Worm (Caenorhabditis elegans): ENCODE data around the gene mec-1.

Gene mec-1

ce11 chrV:6997041-6997552, 40.8 kb downstream of the mec-1 start, which contains the start of gene nhr-107:
nhr-107 (minus strand) TSS chrV:6997091.
- no peak for TF ChIP-seq ceh-36 (tag; optimal IDR thresholded peaks at IDR 0.05)
- TF ChIP-seq aly-1 (tag; optimal IDR thresholded peaks at IDR 0.05): no peak
- TF ChIP-seq ets-7 (tag; optimal IDR thresholded peaks at IDR 0.05): no peak

DNA sequence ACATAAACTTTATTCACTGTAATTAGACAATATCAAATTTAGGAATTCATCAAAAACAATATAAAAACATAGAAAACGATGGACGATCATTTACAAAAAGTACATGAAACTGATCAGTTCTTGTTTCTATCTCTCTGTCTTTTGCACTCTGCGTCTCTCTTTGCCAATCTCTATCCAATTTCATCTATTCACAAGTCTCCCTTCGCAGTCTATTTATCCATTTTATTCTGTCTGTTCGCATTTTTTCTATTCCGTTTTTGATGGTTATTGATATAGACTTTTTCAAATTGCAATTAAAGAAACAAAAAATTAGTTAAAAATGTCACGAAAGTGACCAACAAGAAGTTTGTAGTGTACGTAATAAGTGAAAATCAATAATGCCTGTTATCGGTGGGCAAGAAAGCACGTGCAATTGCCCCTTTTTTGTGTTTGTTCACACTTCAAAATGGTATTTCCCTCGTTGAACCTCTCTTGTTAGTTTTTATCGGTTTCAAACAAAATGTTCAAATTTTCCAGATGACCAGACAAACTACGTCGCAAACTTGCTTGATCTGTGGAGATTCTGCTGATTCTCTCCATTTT, 42.1 kb downstream of the mec-1 start, which contains the start of gene nhr-42:
Gene nhr-42 (plus strand): TSS at position 517 of the 582 bp plus-strand sequence.
- no peak for TF ChIP-seq flt-1 (GFP tag; IDR thresholded peaks at IDR 0.05)
- TF ChIP-seq pes-1 (GFP tag; IDR thresholded peaks at IDR 0.05): no peak
- no peak for TF ChIP-seq hmg-4 (GFP tag; optimal IDR thresholded peaks at IDR 0.05)
- no peak for TF ChIP-seq sea-1 (GFP tag; conservative IDR thresholded peaks at IDR 0.05)
- TF ChIP-seq ceh-36 (tag; optimal IDR thresholded peaks at IDR 0.05): no peak
- no peak for TF ChIP-seq tbx-11 (GFP tag; IDR thresholded peaks at IDR 0.05)
- no peak for TF ChIP-seq hnd-1 (tag; optimal IDR thresholded peaks at IDR 0.05)
- TF ChIP-seq B0310.2 (tag; optimal IDR thresholded peaks at IDR 0.05): no peak
- no peak for TF ChIP-seq ets-7 (tag; optimal IDR thresholded peaks at IDR 0.05)
- TF ChIP-seq tbx-37 (GFP tag; conservative IDR thresholded peaks at IDR 0.05): no peak

- no peak for TF ChIP-seq tbx-11 (GFP tag; IDR thresholded peaks at IDR 0.05)
- TF ChIP-seq flt-1 (GFP tag; IDR thresholded peaks at IDR 0.05): no peak
- no peak for TF ChIP-seq hmg-4 (GFP tag; optimal IDR thresholded peaks at IDR 0.05)
- no peak for TF ChIP-seq ama-1 (optimal IDR thresholded peaks at IDR 0.05)
- no peak for TF ChIP-seq tbx-37 (GFP tag; conservative IDR thresholded peaks at IDR 0.05)
- TF ChIP-seq sea-1 (GFP tag; conservative IDR thresholded peaks at IDR 0.05): no peak
- TF ChIP-seq hmbx-1 (tag; optimal IDR thresholded peaks at IDR 0.05): no peak
- TF ChIP-seq aly-1 (tag; optimal IDR thresholded peaks at IDR 0.05): no peak
- no peak for TF ChIP-seq pes-1 (GFP tag; IDR thresholded peaks at IDR 0.05)
- TF ChIP-seq F13C5.2 (tag; optimal IDR thresholded peaks at IDR 0.05): no peak
- TF ChIP-seq tra-4 (tag; optimal IDR thresholded peaks at IDR 0.05): no peak
- no peak for TF ChIP-seq ceh-13 (GFP tag; optimal IDR thresholded peaks at IDR 0.05)
- TF ChIP-seq hnd-1 (tag; optimal IDR thresholded peaks at IDR 0.05): no peak
- no peak for TF ChIP-seq B0310.2 (tag; optimal IDR thresholded peaks at IDR 0.05)
- no peak for TF ChIP-seq ceh-36 (tag; optimal IDR thresholded peaks at IDR 0.05)
- no peak for TF ChIP-seq ets-7 (tag; optimal IDR thresholded peaks at IDR 0.05)
- TF ChIP-seq scrt-1 (GFP tag; IDR thresholded peaks at IDR 0.05): no peak
Measured at ce11 chrV:7000734-7001133, 44.4 kb downstream of the mec-1 start.

DNA sequence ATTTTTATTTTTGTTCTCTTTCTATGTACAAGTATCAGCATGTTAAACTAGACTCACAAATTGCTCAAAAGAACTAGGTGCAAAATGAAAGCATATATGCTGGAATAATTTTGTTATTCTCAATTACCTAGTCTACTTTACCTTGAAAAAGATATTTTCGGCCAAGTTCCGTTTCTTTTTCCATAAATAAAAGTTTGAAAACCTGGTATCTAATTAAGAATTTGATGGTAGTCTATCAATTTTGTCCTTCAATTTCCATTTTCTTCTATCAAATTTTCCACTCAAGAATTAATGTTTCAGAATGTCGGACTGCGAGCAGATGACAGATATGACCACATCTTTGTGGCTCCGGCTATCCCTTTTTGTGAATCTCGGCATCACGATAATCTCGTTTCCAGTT, 47.5 kb downstream of the mec-1 start, which contains the start of gene srab-4:
Gene srab-4 (plus strand): TSS at position 301 of the 400 bp plus-strand sequence.
- TF ChIP-seq B0310.2 (tag; optimal IDR thresholded peaks at IDR 0.05): no peak
- TF ChIP-seq flt-1 (GFP tag; IDR thresholded peaks at IDR 0.05): no peak
- TF ChIP-seq pes-1 (GFP tag; IDR thresholded peaks at IDR 0.05): no peak
- no peak for TF ChIP-seq ets-7 (tag; optimal IDR thresholded peaks at IDR 0.05)
- no peak for TF ChIP-seq sea-1 (GFP tag; conservative IDR thresholded peaks at IDR 0.05)
- no peak for TF ChIP-seq tbx-37 (GFP tag; conservative IDR thresholded peaks at IDR 0.05)
- TF ChIP-seq tbx-11 (GFP tag; IDR thresholded peaks at IDR 0.05): no peak
- TF ChIP-seq ceh-36 (tag; optimal IDR thresholded peaks at IDR 0.05): no peak
- no peak for TF ChIP-seq scrt-1 (GFP tag; IDR thresholded peaks at IDR 0.05)

ce11 chrV:7005964-7006363, 49.6 kb downstream of the mec-1 start, which contains the start of gene spig-10:
spig-10 (plus strand) TSS chrV:7006264.
- no peak for TF ChIP-seq B0310.2 (tag; optimal IDR thresholded peaks at IDR 0.05)
- TF ChIP-seq tra-4 (tag; optimal IDR thresholded peaks at IDR 0.05): no peak
- TF ChIP-seq ceh-13 (GFP tag; optimal IDR thresholded peaks at IDR 0.05): no peak
- TF ChIP-seq hnd-1 (tag; optimal IDR thresholded peaks at IDR 0.05): no peak
- TF ChIP-seq tbx-37 (GFP tag; conservative IDR thresholded peaks at IDR 0.05): no peak
- TF ChIP-seq pes-1 (GFP tag; IDR thresholded peaks at IDR 0.05): no peak
- no peak for TF ChIP-seq hmg-4 (GFP tag; optimal IDR thresholded peaks at IDR 0.05)
- no peak for TF ChIP-seq ceh-36 (tag; optimal IDR thresholded peaks at IDR 0.05)
- TF ChIP-seq tbx-11 (GFP tag; IDR thresholded peaks at IDR 0.05): no peak
- no peak for TF ChIP-seq aly-1 (tag; optimal IDR thresholded peaks at IDR 0.05)
- TF ChIP-seq hmbx-1 (tag; optimal IDR thresholded peaks at IDR 0.05): no peak

DNA sequence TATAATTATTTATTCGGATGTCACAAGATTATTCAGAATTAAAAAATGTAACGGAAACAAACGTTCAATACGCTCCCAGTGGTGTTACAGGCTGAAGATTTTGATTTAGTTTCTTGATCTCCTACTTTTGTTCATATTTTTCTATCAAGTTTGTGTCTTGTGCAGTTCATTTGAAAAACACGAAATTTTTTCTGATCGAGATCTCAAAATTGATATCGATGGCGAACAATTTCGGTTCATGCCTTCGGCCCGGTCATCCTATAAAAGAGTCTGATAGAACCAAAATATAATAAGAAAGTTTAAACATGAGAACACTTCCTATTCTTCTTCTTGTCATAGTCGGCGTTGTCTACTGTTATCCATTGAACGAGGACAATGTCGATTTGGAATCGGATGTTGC, 51.0 kb downstream of the mec-1 start, which contains the start of gene drd-10:
Gene drd-10 (plus strand): TSS at position 301 of the 400 bp plus-strand sequence.
- TF ChIP-seq sea-1 (GFP tag; conservative IDR thresholded peaks at IDR 0.05) (no peak), pes-1 (GFP tag; IDR thresholded peaks at IDR 0.05) (no peak), ceh-13 (GFP tag; optimal IDR thresholded peaks at IDR 0.05) (no peak), hmg-4 (GFP tag; optimal IDR thresholded peaks at IDR 0.05) (no peak), B0310.2 (tag; optimal IDR thresholded peaks at IDR 0.05) (no peak), F13C5.2 (tag; optimal IDR thresholded peaks at IDR 0.05) (no peak), ets-7 (tag; optimal IDR thresholded peaks at IDR 0.05) (no peak), tbx-37 (GFP tag; conservative IDR thresholded peaks at IDR 0.05) (no peak), ceh-36 (tag; optimal IDR thresholded peaks at IDR 0.05) (no peak), scrt-1 (GFP tag; IDR thresholded peaks at IDR 0.05) (no peak), aly-1 (tag; optimal IDR thresholded peaks at IDR 0.05) (no peak), hnd-1 (tag; optimal IDR thresholded peaks at IDR 0.05) (no peak), ama-1 (optimal IDR thresholded peaks at IDR 0.05) (no peak), tra-4 (tag; optimal IDR thresholded peaks at IDR 0.05) (no peak), hmbx-1 (tag; optimal IDR thresholded peaks at IDR 0.05) (no peak), flt-1 (GFP tag; IDR thresholded peaks at IDR 0.05) (no peak), tbx-11 (GFP tag; IDR thresholded peaks at IDR 0.05) (no peak)

- TF ChIP-seq ceh-36 (tag; optimal IDR thresholded peaks at IDR 0.05) (no peak), B0310.2 (tag; optimal IDR thresholded peaks at IDR 0.05) (no peak), sea-1 (GFP tag; conservative IDR thresholded peaks at IDR 0.05) (no peak)
Measured at ce11 chrV:7009461-7009860, 53.1 kb downstream of the mec-1 start, which contains the start of gene C33G8.2. C33G8.2 (plus strand) TSS chrV:7009761.

Data from whole organism, early embryonic.